Fruit fly (Drosophila melanogaster) whole organism, embryonic: ENCODE results near the gene CAHbeta.
A peak's percentile ranks its signal among the peaks of the same experiment; 100 is the strongest.

ENCODE experiments used
- Abd-B ChIP-seq: fragments of 200-800 bp; sonication (Bioruptor generic); optimal IDR thresholded peaks from 2 replicates; lab custom pipeline; 2018; ENCODE audit warnings: missing biosample characterization, mild to moderate bottlenecking, missing genetic modification characterization, moderate library complexity
- Bdp1 ChIP-seq: fragments of 200-800 bp; sonication (Bioruptor generic); optimal IDR thresholded peaks from 3 replicates; lab custom pipeline; 2016; ENCODE audit warnings: missing biosample characterization, missing genetic modification characterization
- Blimp-1 ChIP-seq: fragments of 200-800 bp; sonication (Bioruptor generic); optimal IDR thresholded peaks from 3 replicates; lab custom pipeline; 2018; ENCODE audit warnings: missing biosample characterization, missing genetic modification characterization, mild to moderate bottlenecking, moderate library complexity, missing genetic modification reagents
- CG1024 ChIP-seq: fragments of 200-800 bp; sonication (Bioruptor generic); IDR thresholded peaks from 2 replicates; pipeline ENCODE4 v1.3.6; 2022; ENCODE audit warnings: missing biosample characterization, missing genetic modification characterization
- CG11456 ChIP-seq: fragments of 200-800 bp; sonication (Bioruptor generic); IDR thresholded peaks from 3 replicates; pipeline ENCODE4 v1.3.6; 2022; ENCODE audit warnings: missing biosample characterization, missing genetic modification characterization
- CG11695 ChIP-seq: fragments of 200-800 bp; sonication (Bioruptor generic); IDR thresholded peaks from 3 replicates; pipeline ENCODE4 v1.3.6; 2022; ENCODE audit warnings: missing biosample characterization, missing genetic modification characterization
- CG12219 ChIP-seq: fragments of 200-800 bp; sonication (Bioruptor generic); optimal IDR thresholded peaks from 3 replicates; lab custom pipeline; 2018; ENCODE audit warnings: missing biosample characterization, mild to moderate bottlenecking, missing genetic modification characterization
- CG13296 ChIP-seq: fragments of 200-800 bp; sonication (Bioruptor generic); optimal IDR thresholded peaks from 3 replicates; lab custom pipeline; 2018; ENCODE audit warnings: missing biosample characterization, mild to moderate bottlenecking, missing genetic modification characterization
- CG13624 ChIP-seq: fragments of 200-800 bp; sonication (Bioruptor generic); optimal IDR thresholded peaks from 2 replicates; lab custom pipeline; 2016; ENCODE audit warnings: missing biosample characterization, missing genetic modification characterization
- CG14860 ChIP-seq: fragments of 200-800 bp; sonication (Bioruptor generic); IDR thresholded peaks from 3 replicates; pipeline ENCODE4 v1.3.6; 2022; ENCODE audit warnings: missing biosample characterization, missing genetic modification characterization; ENCODE audit not compliant: partially characterized antibody
- CG17568 ChIP-seq: fragments of 200-800 bp; sonication (Bioruptor generic); optimal IDR thresholded peaks from 2 replicates; lab custom pipeline; 2018; ENCODE audit warnings: missing biosample characterization, mild to moderate bottlenecking, missing genetic modification characterization, moderate library complexity
- CG17912 ChIP-seq: fragments of 200-800 bp; sonication (Bioruptor generic); optimal IDR thresholded peaks from 2 replicates; lab custom pipeline; 2018; ENCODE audit warnings: missing biosample characterization, mild to moderate bottlenecking, missing genetic modification characterization
- CG31441 ChIP-seq: fragments of 200-800 bp; sonication (Bioruptor generic); IDR thresholded peaks from 2 replicates; pipeline ENCODE4 v1.3.6; 2022; ENCODE audit warnings: missing biosample characterization, missing genetic modification characterization
- CG32772 ChIP-seq: fragments of 200-800 bp; sonication (Bioruptor generic); IDR thresholded peaks from 2 replicates; pipeline ENCODE4 v1.3.6; 2022; ENCODE audit warnings: missing biosample characterization, missing genetic modification characterization
- CG9437 ChIP-seq: fragments of 200-800 bp; sonication (Bioruptor generic); optimal IDR thresholded peaks from 2 replicates; lab custom pipeline; 2018; ENCODE audit warnings: missing biosample characterization, mild to moderate bottlenecking, missing genetic modification characterization
- D19A ChIP-seq: fragments of 200-800 bp; optimal IDR thresholded peaks from 3 replicates; lab custom pipeline; 2019; ENCODE audit warnings: missing biosample characterization, mild to moderate bottlenecking, missing genetic modification characterization, moderate library complexity
- Drgx ChIP-seq: fragments of 200-800 bp; sonication (Bioruptor generic); IDR thresholded peaks from 2 replicates; pipeline ENCODE4 v1.3.6; 2022; ENCODE audit warnings: missing biosample characterization, missing genetic modification characterization
- Ets65A ChIP-seq: fragments of 200-800 bp; sonication (Bioruptor generic); peaks from one replicate; lab custom pipeline; 2016; ENCODE audit warnings: missing biosample characterization, missing genetic modification characterization
- HLH4C ChIP-seq: fragments of 200-800 bp; sonication (Bioruptor generic); IDR thresholded peaks from 3 replicates; pipeline ENCODE4 v1.3.6; 2022; ENCODE audit warnings: missing biosample characterization, missing genetic modification characterization; ENCODE audit not compliant: partially characterized antibody
- HmgD ChIP-seq: fragments of 200-800 bp; sonication (Bioruptor generic); optimal IDR thresholded peaks from 3 replicates; lab custom pipeline; 2016; ENCODE audit warnings: missing biosample characterization, missing genetic modification characterization
- HmgZ ChIP-seq: fragments of 200-800 bp; sonication (Bioruptor generic); optimal IDR thresholded peaks from 2 replicates; lab custom pipeline; 2018; ENCODE audit warnings: missing biosample characterization, mild to moderate bottlenecking, missing genetic modification characterization
- MBD-R2 ChIP-seq: fragments of 200-800 bp; sonication (Bioruptor generic); IDR thresholded peaks from 2 replicates; pipeline ENCODE4 v1.3.6; 2022; ENCODE audit warnings: missing biosample characterization, missing genetic modification characterization
- Mes4 ChIP-seq: fragments of 200-800 bp; sonication (Bioruptor generic); optimal IDR thresholded peaks from 2 replicates; lab custom pipeline; 2016; ENCODE audit warnings: missing biosample characterization, missing genetic modification characterization
- Neu2 ChIP-seq: fragments of 200-800 bp; sonication (Bioruptor generic); optimal IDR thresholded peaks from 3 replicates; lab custom pipeline; 2016; ENCODE audit warnings: missing biosample characterization, missing genetic modification characterization, borderline replicate concordance
- Nf-YC ChIP-seq: fragments of 200-800 bp; optimal IDR thresholded peaks from 3 replicates; lab custom pipeline; 2019; ENCODE audit warnings: missing biosample characterization, mild to moderate bottlenecking, missing genetic modification characterization, moderate library complexity
- Sin3A ChIP-seq: fragments of >200 bp; optimal IDR thresholded peaks from 2 replicates; lab custom pipeline; 2018
- Six4 ChIP-seq: fragments of 200-800 bp; sonication (Bioruptor generic); optimal IDR thresholded peaks from 2 replicates; lab custom pipeline; 2016; ENCODE audit warnings: missing biosample characterization, missing genetic modification characterization
- Sry-δ ChIP-seq: fragments of 200-800 bp; sonication (Bioruptor generic); optimal IDR thresholded peaks from 2 replicates; lab custom pipeline; 2016; ENCODE audit warnings: missing biosample characterization, missing genetic modification characterization
- Xrp1 ChIP-seq: fragments of 200-800 bp; sonication (Bioruptor generic); IDR thresholded peaks from 2 replicates; pipeline ENCODE4 v1.3.6; 2022; ENCODE audit warnings: missing biosample characterization, missing genetic modification characterization
- ash1 ChIP-seq: fragments of 200-800 bp; sonication (Bioruptor generic); optimal IDR thresholded peaks from 2 replicates; lab custom pipeline; 2018; ENCODE audit warnings: missing biosample characterization, mild to moderate bottlenecking, missing genetic modification characterization
- bsh ChIP-seq, 2 experiments: fragments of 200-800 bp; sonication (Bioruptor generic); optimal IDR thresholded peaks; 2 replicates each; lab custom pipeline; 2017 to 2018; ENCODE audit warnings: mild to moderate bottlenecking in 2 of 2, missing biosample characterization in 2 of 2, missing genetic modification characterization in 2 of 2, moderate library complexity in 1 of 2
- chinmo ChIP-seq: fragments of 200-800 bp; sonication (Bioruptor generic); IDR thresholded peaks from 4 replicates; pipeline ENCODE4 v1.3.6; 2022; ENCODE audit warnings: missing biosample characterization, missing genetic modification characterization; ENCODE audit not compliant: partially characterized antibody
- crp ChIP-seq, 2 experiments: fragments of 200-800 bp; sonication (Bioruptor generic); optimal IDR thresholded peaks; 2 replicates in 1 of 2; 3 replicates in 1 of 2; lab custom pipeline; 2017; ENCODE audit warnings: missing biosample characterization in 2 of 2, missing genetic modification characterization in 2 of 2, mild to moderate bottlenecking in 1 of 2, moderate library complexity in 1 of 2
- gem ChIP-seq: fragments of 200-800 bp; sonication (Bioruptor generic); optimal IDR thresholded peaks from 2 replicates; lab custom pipeline; 2019; ENCODE audit warnings: missing biosample characterization, mild to moderate bottlenecking, missing genetic modification characterization, moderate library complexity
- her ChIP-seq: fragments of 200-800 bp; sonication (Bioruptor generic); optimal IDR thresholded peaks from 2 replicates; lab custom pipeline; 2016; ENCODE audit warnings: missing biosample characterization, missing genetic modification characterization
- kah ChIP-seq: fragments of 200-800 bp; sonication (Bioruptor generic); optimal IDR thresholded peaks from 2 replicates; lab custom pipeline; 2018; ENCODE audit warnings: missing biosample characterization, mild to moderate bottlenecking, missing genetic modification characterization
- ranshi ChIP-seq: fragments of 200-800 bp; sonication (Bioruptor generic); IDR thresholded peaks from 2 replicates; pipeline ENCODE4 v1.3.6; 2022; ENCODE audit warnings: missing biosample characterization, missing genetic modification characterization
- row ChIP-seq: fragments of 200-800 bp; sonication (Bioruptor generic); IDR thresholded peaks from 3 replicates; pipeline ENCODE4 v1.3.6; 2022; ENCODE audit warnings: missing biosample characterization, missing genetic modification characterization
- sd ChIP-seq: fragments of 200-800 bp; sonication (Bioruptor generic); optimal IDR thresholded peaks from 3 replicates; lab custom pipeline; 2018; ENCODE audit warnings: missing biosample characterization, mild to moderate bottlenecking, missing genetic modification characterization, moderate library complexity
- sens ChIP-seq: fragments of 200-800 bp; sonication (Bioruptor generic); peaks from one replicate; lab custom pipeline; 2016; ENCODE audit warnings: missing biosample characterization, missing genetic modification characterization
- sr ChIP-seq: fragments of 200-800 bp; sonication (Bioruptor generic); IDR thresholded peaks from 3 replicates; pipeline ENCODE4 v1.3.6; 2022; ENCODE audit warnings: missing biosample characterization, missing genetic modification characterization

CAHbeta gene

dm6 chr3R:8956333-8956732 is 24.3 kb upstream of the CAHbeta start (continued):
- TF ChIP-seq Neu2 (GFP tag; lab: Kevin White, UChicago) (no peak), CG32772 (GFP tag; lab: Robert Waterston, UW) (no peak), ranshi (GFP tag; lab: Robert Waterston, UW) (no peak), CG11695 (GFP tag; lab: Robert Waterston, UW) (no peak), CG9437 (GFP tag; lab: Kevin White, UChicago) (no peak), Bdp1 (GFP tag; lab: Kevin White, UChicago) (no peak), HLH4C (GFP tag; lab: Robert Waterston, UW) (no peak), Blimp-1 (no peak), CG14860 (GFP tag; lab: Robert Waterston, UW) (no peak), crp (GFP tag; optimal IDR thresholded peaks at IDR 0.05; lab: Kevin White, UChicago) (no peak), Abd-B (GFP tag; lab: Kevin White, UChicago) (no peak), sd (tag; lab: Kevin White, UChicago) (peak; percentile 33), sr (GFP tag; lab: Robert Waterston, UW) (0 out of 3 replicates have a peak, but pooled peaks have one; percentile 42), CG12219 (GFP tag; lab: Kevin White, UChicago) (no peak), Mes4 (GFP tag; lab: Kevin White, UChicago) (no peak), CG17912 (no peak), CG13624 (GFP tag; lab: Kevin White, UChicago) (no peak), CG31441 (GFP tag; lab: Robert Waterston, UW) (no peak), Nf-YC (tag; lab: Kevin White, UChicago) (no peak), D19A (tag; lab: Kevin White, UChicago) (no peak), Sin3A (lab: Kevin White, UChicago) (no peak), row (GFP tag; lab: Robert Waterston, UW) (0 out of 3 replicates have a peak, but pooled peaks have one; percentile 9), CG17568 (GFP tag; lab: Kevin White, UChicago) (no peak), HmgZ (no peak), her (GFP tag; lab: Kevin White, UChicago) (no peak), HmgD (GFP tag; lab: Kevin White, UChicago) (no peak), Six4 (no peak)

DNA sequence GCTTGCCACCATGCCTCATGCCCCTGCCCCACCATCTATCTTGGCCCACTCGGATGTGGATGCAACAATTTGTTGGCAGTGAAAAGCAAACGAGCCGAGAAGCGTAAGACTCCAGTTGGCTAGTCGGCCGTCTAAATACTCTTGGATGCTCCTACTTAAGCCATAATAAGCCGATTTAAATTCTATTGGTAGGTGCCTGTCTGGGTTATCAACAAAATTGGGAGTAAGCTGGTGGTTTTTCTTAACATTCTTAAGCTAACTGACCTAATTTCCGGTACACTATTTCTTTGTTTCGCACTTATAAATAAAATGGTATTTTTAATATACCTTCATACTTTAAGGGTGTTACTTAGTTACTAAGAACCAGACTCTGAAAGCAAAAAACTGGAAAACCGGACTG is 22.9 kb upstream of the CAHbeta start:
- TF ChIP-seq CG1024 (GFP tag; lab: Robert Waterston, UW): no peak
- TF ChIP-seq sens (GFP tag; lab: Kevin White, UChicago): peak; percentile 1
- TF ChIP-seq kah (GFP tag; lab: Kevin White, UChicago): no peak
- peak; percentile 70 for TF ChIP-seq D19A (tag; lab: Kevin White, UChicago)
- TF ChIP-seq CG13296 (GFP tag; lab: Kevin White, UChicago): no peak
- TF ChIP-seq CG11456 (GFP tag; lab: Robert Waterston, UW): 0 out of 3 replicates have a peak, but pooled peaks have one; percentile 4
- no peak for TF ChIP-seq MBD-R2 (GFP tag; lab: Robert Waterston, UW)
- TF ChIP-seq ash1 (GFP tag; lab: Kevin White, UChicago): no peak

dm6 chr3R:8958300-8958699 is 22.4 kb upstream of the CAHbeta start:
- TF ChIP-seq chinmo (GFP tag; lab: Robert Waterston, UW): 0 out of 4 replicates have a peak, but pooled peaks have one; percentile 35
- 0 out of 2 replicates have a peak, but pooled peaks have one; percentile 8 for TF ChIP-seq Xrp1 (GFP tag; lab: Robert Waterston, UW)
- peak; percentile 54 for TF ChIP-seq Ets65A (GFP tag; lab: Kevin White, UChicago)
- no peak for TF ChIP-seq HmgZ
- TF ChIP-seq Drgx (GFP tag; lab: Robert Waterston, UW): peak; percentile 71
- no peak for TF ChIP-seq Sry-δ (GFP tag; lab: Kevin White, UChicago)
- peak; percentile 8 for TF ChIP-seq gem (tag; lab: Kevin White, UChicago)
- TF ChIP-seq bsh (GFP tag; optimal IDR thresholded peaks at IDR 0.05; lab: Kevin White, UChicago): peak in 1 of 2 experiments; percentile 53
